Worm (Caenorhabditis elegans) whole organism, L4/young adult: ENCODE measurements around the gene F47E1.20.

ENCODE experiments used
- W03F9.2 ChIP-seq: fragments of 150-350 bp; optimal IDR thresholded peaks from 2 replicates; lab custom pipeline; 2014; ENCODE audit warnings: missing biosample characterization, missing genetic modification characterization
- him-1 ChIP-seq: sonication (generic microtip); optimal IDR thresholded peaks from 2 replicates; lab custom pipeline; 2016; ENCODE audit warnings: missing genotype, missing genetic modification reagents, missing genetic modification characterization, missing compliant biosample characterization

DNA sequence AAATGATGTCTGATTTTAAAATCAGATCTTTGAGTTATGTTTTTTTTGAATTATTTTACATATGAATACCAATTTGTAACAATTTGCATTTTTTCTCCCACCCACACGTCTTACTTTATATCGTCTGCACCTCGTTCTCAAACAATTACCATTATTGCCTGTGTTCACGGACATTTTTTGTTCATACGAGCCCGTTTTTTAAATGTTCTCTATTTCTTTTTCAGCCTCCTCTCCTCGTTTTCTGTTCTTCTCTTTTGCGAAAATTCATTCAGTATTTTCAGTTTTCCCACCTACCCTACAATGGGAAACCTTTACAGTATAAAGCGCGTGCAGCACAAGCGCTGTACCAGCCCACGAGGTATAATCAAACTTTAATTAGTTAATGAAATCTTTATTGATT lies 2.8 kb upstream of the F47E1.20 start, which contains the start of gene prdm-14:
- TF ChIP-seq him-1 = no peak
- TF ChIP-seq W03F9.2 (tag; lab: Kevin White, UChicago) = no peak
